Fruit fly (Drosophila melanogaster) whole organism, embryonic: ENCODE measurements around the gene Sry-alpha.

ENCODE experiments used
- Abd-B ChIP-seq: fragments of 200-800 bp; sonication (Bioruptor generic); optimal IDR thresholded peaks from 2 replicates; lab custom pipeline; 2018; ENCODE audit warnings: missing biosample characterization, mild to moderate bottlenecking, missing genetic modification characterization, moderate library complexity
- Asciz ChIP-seq: fragments of 200-800 bp; sonication (Bioruptor generic); optimal IDR thresholded peaks from 2 replicates; lab custom pipeline; 2017; ENCODE audit warnings: missing biosample characterization, mild to moderate bottlenecking, missing genetic modification characterization, missing genetic modification reagents
- Atf6 ChIP-seq: fragments of 200-800 bp; sonication (Bioruptor generic); IDR thresholded peaks from 2 replicates; pipeline ENCODE4 v1.3.6; 2022; ENCODE audit warnings: missing biosample characterization, missing genetic modification characterization
- Bdp1 ChIP-seq: fragments of 200-800 bp; sonication (Bioruptor generic); optimal IDR thresholded peaks from 3 replicates; lab custom pipeline; 2016; ENCODE audit warnings: missing biosample characterization, missing genetic modification characterization
- Bteb2 ChIP-seq: fragments of 200-800 bp; sonication (Bioruptor generic); optimal IDR thresholded peaks from 2 replicates; lab custom pipeline; 2016; ENCODE audit warnings: missing biosample characterization, missing genetic modification characterization
- C15 ChIP-seq: fragments of 200-800 bp; sonication (Bioruptor generic); IDR thresholded peaks from 3 replicates; pipeline ENCODE4 v1.3.6; 2022; ENCODE audit warnings: missing biosample characterization, missing genetic modification characterization
- CG10979 ChIP-seq: fragments of 200-800 bp; sonication (Bioruptor generic); optimal IDR thresholded peaks from 2 replicates; lab custom pipeline; 2018; ENCODE audit warnings: missing biosample characterization, mild to moderate bottlenecking, missing genetic modification characterization, moderate library complexity
- CG11456 ChIP-seq: fragments of 200-800 bp; sonication (Bioruptor generic); IDR thresholded peaks from 3 replicates; pipeline ENCODE4 v1.3.6; 2022; ENCODE audit warnings: missing biosample characterization, missing genetic modification characterization
- CG15011 ChIP-seq: fragments of 200-800 bp; sonication (Bioruptor generic); optimal IDR thresholded peaks from 3 replicates; lab custom pipeline; 2018; ENCODE audit warnings: missing biosample characterization, mild to moderate bottlenecking, missing genetic modification characterization
- CG15601 ChIP-seq: fragments of 200-800 bp; sonication (Bioruptor generic); optimal IDR thresholded peaks from 3 replicates; lab custom pipeline; 2019; ENCODE audit warnings: missing biosample characterization, mild to moderate bottlenecking, missing genetic modification characterization, moderate library complexity
- CG15696 ChIP-seq: fragments of 200-800 bp; sonication (Bioruptor generic); optimal IDR thresholded peaks from 2 replicates; lab custom pipeline; 2019; ENCODE audit warnings: missing biosample characterization, mild to moderate bottlenecking, missing genetic modification characterization, moderate library complexity
- CG1647 ChIP-seq: fragments of 200-800 bp; sonication (Bioruptor generic); optimal IDR thresholded peaks from 3 replicates; lab custom pipeline; 2016; ENCODE audit warnings: missing biosample characterization, missing genetic modification characterization
- CG2712 ChIP-seq: fragments of 200-800 bp; optimal IDR thresholded peaks from 3 replicates; lab custom pipeline; 2019; ENCODE audit warnings: missing biosample characterization, mild to moderate bottlenecking, missing genetic modification characterization, moderate library complexity
- CG34376 ChIP-seq: fragments of 200-800 bp; sonication (Bioruptor generic); optimal IDR thresholded peaks from 2 replicates; lab custom pipeline; 2018; ENCODE audit warnings: missing biosample characterization, mild to moderate bottlenecking, missing genetic modification characterization
- CG3995 ChIP-seq: fragments of 200-800 bp; sonication (Bioruptor generic); optimal IDR thresholded peaks from 3 replicates; lab custom pipeline; 2016; ENCODE audit warnings: missing biosample characterization, missing genetic modification characterization
- CG5245 ChIP-seq: fragments of 200-800 bp; sonication (Bioruptor generic); optimal IDR thresholded peaks from 3 replicates; lab custom pipeline; 2016; ENCODE audit warnings: missing biosample characterization, missing genetic modification characterization
- CG6175 ChIP-seq: fragments of 200-800 bp; sonication (Bioruptor generic); IDR thresholded peaks from 3 replicates; pipeline ENCODE4 v1.3.6; 2022; ENCODE audit warnings: missing biosample characterization, missing genetic modification characterization
- CG7839 ChIP-seq: fragments of 200-800 bp; sonication (Bioruptor generic); optimal IDR thresholded peaks from 3 replicates; lab custom pipeline; 2018; ENCODE audit warnings: missing biosample characterization, mild to moderate bottlenecking, missing genetic modification characterization, moderate library complexity
- CG7928 ChIP-seq: fragments of 200-800 bp; sonication (Bioruptor generic); optimal IDR thresholded peaks from 2 replicates; lab custom pipeline; 2017; ENCODE audit warnings: missing biosample characterization, mild to moderate bottlenecking, missing genetic modification characterization
- CG8478 ChIP-seq: fragments of >200 bp; optimal IDR thresholded peaks from 2 replicates; lab custom pipeline; 2018
- CG9437 ChIP-seq: fragments of 200-800 bp; sonication (Bioruptor generic); optimal IDR thresholded peaks from 2 replicates; lab custom pipeline; 2018; ENCODE audit warnings: missing biosample characterization, mild to moderate bottlenecking, missing genetic modification characterization
- CG9727 ChIP-seq: fragments of 200-800 bp; sonication (Bioruptor generic); optimal IDR thresholded peaks from 3 replicates; lab custom pipeline; 2017; ENCODE audit warnings: missing biosample characterization, mild to moderate bottlenecking, missing genetic modification characterization
- CG9797 ChIP-seq: fragments of 200-800 bp; sonication (Bioruptor generic); optimal IDR thresholded peaks from 3 replicates; lab custom pipeline; 2018; ENCODE audit warnings: missing biosample characterization, mild to moderate bottlenecking, missing genetic modification characterization
- CHES-1-like ChIP-seq: fragments of 200-800 bp; sonication (Bioruptor generic); optimal IDR thresholded peaks from 2 replicates; lab custom pipeline; 2016; ENCODE audit warnings: missing biosample characterization, missing genetic modification characterization
- CrebB ChIP-seq: fragments of 200-800 bp; sonication (Bioruptor generic); optimal IDR thresholded peaks from 3 replicates; lab custom pipeline; 2018; ENCODE audit warnings: missing biosample characterization, mild to moderate bottlenecking, missing genetic modification characterization
- E2f2 ChIP-seq: fragments of 200-800 bp; sonication (Bioruptor generic); IDR thresholded peaks from 2 replicates; pipeline ENCODE4 v1.3.6; 2022; ENCODE audit warnings: missing biosample characterization, missing genetic modification characterization
- H2.0 ChIP-seq: fragments of 200-800 bp; sonication (Bioruptor generic); IDR thresholded peaks from 2 replicates; pipeline ENCODE4 v1.3.6; 2022; ENCODE audit warnings: missing biosample characterization, missing genetic modification characterization
- NFAT ChIP-seq: fragments of 200-800 bp; sonication (Bioruptor generic); IDR thresholded peaks from 2 replicates; pipeline ENCODE4 v1.3.6; 2022; ENCODE audit warnings: missing biosample characterization, missing genetic modification characterization
- NK7.1 ChIP-seq: fragments of 200-800 bp; sonication (Bioruptor generic); optimal IDR thresholded peaks from 3 replicates; lab custom pipeline; 2016; ENCODE audit warnings: missing biosample characterization, missing genetic modification characterization
- Nf-YB ChIP-seq: fragments of 200-800 bp; sonication (Bioruptor generic); optimal IDR thresholded peaks from 3 replicates; lab custom pipeline; 2019; ENCODE audit warnings: missing biosample characterization, mild to moderate bottlenecking, missing genetic modification characterization, moderate library complexity
- Oaz ChIP-seq: fragments of 200-800 bp; sonication (Bioruptor generic); IDR thresholded peaks from 2 replicates; pipeline ENCODE4 v1.3.6; 2022; ENCODE audit warnings: missing biosample characterization, missing genetic modification characterization
- Sin3A ChIP-seq: fragments of >200 bp; optimal IDR thresholded peaks from 2 replicates; lab custom pipeline; 2018
- Sox102F ChIP-seq: fragments of 200-800 bp; sonication (Bioruptor generic); optimal IDR thresholded peaks from 2 replicates; lab custom pipeline; 2018; ENCODE audit warnings: missing biosample characterization, mild to moderate bottlenecking, missing genetic modification characterization, moderate library complexity
- Spps ChIP-seq: fragments of 200-800 bp; sonication (Bioruptor generic); optimal IDR thresholded peaks from 2 replicates; lab custom pipeline; 2018; ENCODE audit warnings: missing biosample characterization, mild to moderate bottlenecking, missing genetic modification characterization
- aop ChIP-seq: fragments of 200-800 bp; sonication (Bioruptor generic); IDR thresholded peaks from 2 replicates; pipeline ENCODE4 v1.3.6; 2022; ENCODE audit warnings: missing biosample characterization, missing genetic modification characterization
- ara ChIP-seq: fragments of 200-800 bp; sonication (Bioruptor generic); IDR thresholded peaks from 2 replicates; pipeline ENCODE4 v1.3.6; 2022; ENCODE audit warnings: missing biosample characterization, missing genetic modification characterization
- ato ChIP-seq: fragments of 200-800 bp; sonication (Bioruptor generic); IDR thresholded peaks from 2 replicates; pipeline ENCODE4 v1.3.6; 2022; ENCODE audit warnings: missing biosample characterization, missing genetic modification characterization; ENCODE audit not compliant: partially characterized antibody
- caup ChIP-seq: fragments of 200-800 bp; sonication (Bioruptor generic); optimal IDR thresholded peaks from 3 replicates; lab custom pipeline; 2017; ENCODE audit warnings: missing biosample characterization, mild to moderate bottlenecking, missing genetic modification characterization, moderate library complexity; ENCODE audit not compliant: severe bottlenecking
- corto ChIP-seq: fragments of 200-800 bp; sonication (Bioruptor generic); optimal IDR thresholded peaks from 2 replicates; lab custom pipeline; 2016; ENCODE audit warnings: missing biosample characterization, mild to moderate bottlenecking, missing genetic modification characterization, moderate library complexity
- dysf ChIP-seq: fragments of 200-800 bp; sonication (Bioruptor generic); IDR thresholded peaks from 3 replicates; pipeline ENCODE4 v1.3.6; 2022; ENCODE audit warnings: missing biosample characterization, missing genetic modification characterization
- emc ChIP-seq: fragments of 200-800 bp; sonication (Bioruptor generic); optimal IDR thresholded peaks from 2 replicates; lab custom pipeline; 2016; ENCODE audit warnings: missing biosample characterization, missing genetic modification characterization
- ewg ChIP-seq: fragments of 200-800 bp; sonication (Bioruptor generic); optimal IDR thresholded peaks from 3 replicates; lab custom pipeline; 2017; ENCODE audit warnings: mild to moderate bottlenecking, missing biosample characterization, missing genetic modification reagents, missing genetic modification characterization
- jigr1 ChIP-seq: fragments of 200-800 bp; sonication (Bioruptor generic); IDR thresholded peaks from 3 replicates; pipeline ENCODE4 v1.3.6; 2022; ENCODE audit warnings: missing biosample characterization, missing genetic modification characterization
- klu ChIP-seq: fragments of 200-800 bp; sonication (Bioruptor generic); IDR thresholded peaks from 2 replicates; pipeline ENCODE4 v1.3.6; 2022; ENCODE audit warnings: missing biosample characterization, missing genetic modification characterization
- mam ChIP-seq: fragments of 200-800 bp; sonication (Bioruptor generic); optimal IDR thresholded peaks from 3 replicates; lab custom pipeline; 2016; ENCODE audit warnings: missing biosample characterization, missing genetic modification characterization
- oc ChIP-seq: fragments of 200-800 bp; sonication (Bioruptor generic); optimal IDR thresholded peaks from 2 replicates; lab custom pipeline; 2018; ENCODE audit warnings: missing biosample characterization, mild to moderate bottlenecking, missing genetic modification characterization, moderate library complexity
- pita ChIP-seq: fragments of 200-800 bp; sonication (Bioruptor generic); optimal IDR thresholded peaks from 2 replicates; lab custom pipeline; 2017; ENCODE audit warnings: missing biosample characterization, mild to moderate bottlenecking, missing genetic modification characterization
- pnt ChIP-seq: fragments of 200-800 bp; sonication (Bioruptor generic); optimal IDR thresholded peaks from 3 replicates; lab custom pipeline; 2016; ENCODE audit warnings: missing biosample characterization, missing genetic modification characterization
- pzg ChIP-seq: fragments of 200-800 bp; sonication (Bioruptor generic); optimal IDR thresholded peaks from 3 replicates; lab custom pipeline; 2018; ENCODE audit warnings: missing biosample characterization, mild to moderate bottlenecking, missing genetic modification characterization, moderate library complexity
- row ChIP-seq: fragments of 200-800 bp; sonication (Bioruptor generic); IDR thresholded peaks from 3 replicates; pipeline ENCODE4 v1.3.6; 2022; ENCODE audit warnings: missing biosample characterization, missing genetic modification characterization
- sna ChIP-seq: fragments of 200-800 bp; sonication (Bioruptor generic); IDR thresholded peaks from 2 replicates; pipeline ENCODE4 v1.3.6; 2022; ENCODE audit warnings: missing biosample characterization, missing genetic modification characterization; ENCODE audit not compliant: partially characterized antibody
- sqz ChIP-seq: fragments of 200-800 bp; sonication (Bioruptor generic); optimal IDR thresholded peaks from 3 replicates; lab custom pipeline; 2018; ENCODE audit warnings: missing biosample characterization, mild to moderate bottlenecking, missing genetic modification characterization
- z ChIP-seq: fragments of 200-800 bp; sonication (Bioruptor generic); IDR thresholded peaks from 3 replicates; pipeline ENCODE4 v1.3.6; 2022; ENCODE audit warnings: missing biosample characterization, missing genetic modification characterization

Gene Sry-alpha

dm6 chr3R:29995035-29995434 is 44.5 kb upstream of the Sry-alpha start, which contains the start of the genes CG7903 and Sas-6 (continued):
- TF ChIP-seq CG15011 (GFP tag; lab: Kevin White, UChicago) (no peak), Bdp1 (GFP tag; lab: Kevin White, UChicago) (no peak), CG8478 (lab: Kevin White, UChicago) (no peak), E2f2 (GFP tag; lab: Robert Waterston, UW) (peak; percentile 79), Sin3A (lab: Kevin White, UChicago) (peak; percentile 63), CG9727 (no peak), Bteb2 (GFP tag; lab: Kevin White, UChicago) (no peak), Asciz (GFP tag; lab: Kevin White, UChicago) (no peak), CG10979 (no peak), klu (GFP tag; lab: Robert Waterston, UW) (no peak), CG6175 (GFP tag; lab: Robert Waterston, UW) (no peak), NK7.1 (no peak), Abd-B (GFP tag; lab: Kevin White, UChicago) (no peak), caup (GFP tag; lab: Kevin White, UChicago) (no peak), CrebB (tag; lab: Kevin White, UChicago) (no peak), Sox102F (GFP tag; lab: Kevin White, UChicago) (no peak), CHES-1-like (GFP tag; lab: Kevin White, UChicago) (no peak), CG7928 (GFP tag; lab: Kevin White, UChicago) (no peak), CG2712 (tag; lab: Kevin White, UChicago) (no peak), NFAT (no peak), CG9797 (GFP tag; lab: Kevin White, UChicago) (peak; percentile 81), CG7839 (no peak), Spps (tag; lab: Kevin White, UChicago) (no peak), z (no peak), pzg (peak; percentile 74), CG9437 (GFP tag; lab: Kevin White, UChicago) (no peak), dysf (no peak), aop (GFP tag; lab: Robert Waterston, UW) (no peak), corto (no peak), ewg (GFP tag; lab: Kevin White, UChicago) (no peak), CG11456 (GFP tag; lab: Robert Waterston, UW) (no peak), CG15601 (tag; lab: Kevin White, UChicago) (no peak), CG1647 (GFP tag; lab: Kevin White, UChicago) (no peak), C15 (GFP tag; lab: Robert Waterston, UW) (no peak), CG15696 (no peak), oc (tag; lab: Kevin White, UChicago) (no peak), pita (no peak), emc (GFP tag; lab: Kevin White, UChicago) (no peak), Atf6 (no peak), ato (GFP tag; lab: Robert Waterston, UW) (no peak), H2.0 (GFP tag; lab: Robert Waterston, UW) (no peak), row (GFP tag; lab: Robert Waterston, UW) (peak; percentile 32; the same call in 1 of the 3 replicates), ara (no peak), Nf-YB (GFP tag; lab: Kevin White, UChicago) (no peak), Oaz (GFP tag; lab: Robert Waterston, UW) (no peak), mam (no peak), sna (GFP tag; lab: Robert Waterston, UW) (peak; percentile 60), pnt (GFP tag; lab: Kevin White, UChicago) (no peak), CG3995 (GFP tag; lab: Kevin White, UChicago) (no peak), CG5245 (GFP tag; lab: Kevin White, UChicago) (no peak), sqz (GFP tag; lab: Kevin White, UChicago) (no peak), CG34376 (GFP tag; lab: Kevin White, UChicago) (no peak), jigr1 (GFP tag; lab: Robert Waterston, UW) (no peak)
